Worm (Caenorhabditis elegans): ENCODE measurements around the gene F42A9.9.

DNA sequence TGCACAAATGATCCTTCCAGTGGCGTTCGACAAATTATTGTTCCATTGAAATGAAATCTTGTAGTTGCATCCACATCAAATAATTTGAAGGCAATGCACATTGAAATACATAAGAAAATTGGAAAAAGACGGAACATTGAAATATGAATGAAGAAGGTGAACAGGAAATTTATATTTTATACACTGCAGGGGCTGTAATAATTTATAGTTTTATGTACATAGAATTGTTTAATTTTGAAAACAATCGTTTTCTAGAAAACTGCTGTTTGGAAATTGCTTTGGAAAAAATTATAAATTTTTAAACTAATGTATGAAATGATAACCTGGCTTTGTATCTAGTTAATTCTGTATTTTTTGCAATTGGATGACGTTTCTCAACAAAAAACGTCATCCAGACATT lies 43.3 kb downstream of the F42A9.9 start, which contains the start of gene Y59H11AR.3:
- TF ChIP-seq nhr-237 (tag; optimal IDR thresholded peaks at IDR 0.05) (no peak), mml-1 (tag; optimal IDR thresholded peaks at IDR 0.05) (no peak), ceh-82 (tag; optimal IDR thresholded peaks at IDR 0.05) (no peak), pqm-1 (tag; optimal IDR thresholded peaks at IDR 0.05) (no peak), nhr-77 (tag; optimal IDR thresholded peaks at IDR 0.05) (no peak), eor-1 (tag; optimal IDR thresholded peaks at IDR 0.05) (no peak), elt-1 (tag; optimal IDR thresholded peaks at IDR 0.05) (no peak), snpc-4 (tag; optimal IDR thresholded peaks at IDR 0.05) (no peak), R02D3.7 (tag; optimal IDR thresholded peaks at IDR 0.05) (no peak), pha-4 (tag; optimal IDR thresholded peaks at IDR 0.05) (no peak), fkh-10 (GFP tag; optimal IDR thresholded peaks at IDR 0.05) (no peak), ceh-28 (tag; optimal IDR thresholded peaks at IDR 0.05) (no peak), tbx-2 (tag; optimal IDR thresholded peaks at IDR 0.05) (no peak)
